Fruit fly (Drosophila melanogaster): ENCODE data around the gene CG43922.

DNA sequence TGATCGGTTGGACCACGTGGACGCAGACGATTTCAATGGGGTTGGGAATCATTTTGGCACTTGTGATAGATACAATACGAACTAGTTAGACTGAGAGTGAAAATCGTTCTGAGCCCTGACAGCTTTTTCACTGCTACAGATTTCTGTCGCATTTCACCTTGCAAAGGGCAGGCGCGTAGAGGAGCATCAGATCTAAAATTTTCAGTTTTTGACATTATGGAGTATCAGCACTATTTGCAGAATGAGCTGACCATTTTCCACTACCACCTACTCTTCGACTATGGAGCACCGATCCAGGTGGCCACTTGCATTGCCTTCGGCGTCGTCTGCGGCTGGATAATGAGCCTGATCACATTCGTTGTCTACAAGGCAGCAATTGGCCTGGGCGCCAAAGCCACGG, at the start of gene CG43922, which contains the start of gene CG13984:
- no peak for TF ChIP-seq CTCF (optimal IDR thresholded peaks at IDR 0.05)
- no peak for TF ChIP-seq CG8478 (optimal IDR thresholded peaks at IDR 0.05)

All from S2 (cell line).